Worm (Caenorhabditis elegans) whole organism, L3 larva: ENCODE measurements around the gene C01G6.3.

Experiments
- lin-39 ChIP-seq: fragments of 150-350 bp; optimal IDR thresholded peaks from 2 replicates; lab custom pipeline; 2018; ENCODE audit warnings: missing biosample characterization, missing genetic modification reagents, missing genetic modification characterization
- snpc-4 ChIP-seq: fragments of 150-350 bp; optimal IDR thresholded peaks from 2 replicates; lab custom pipeline; 2014; ENCODE audit warnings: missing biosample characterization, missing genetic modification characterization
- unc-62 ChIP-seq: fragments of 150-350 bp; sonication (generic microtip); optimal IDR thresholded peaks from 4 replicates; lab custom pipeline; 2014; ENCODE audit warnings: missing biosample characterization, missing genetic modification reagents, missing genetic modification characterization
- zag-1 ChIP-seq: fragments of 150-350 bp; optimal IDR thresholded peaks from 2 replicates; lab custom pipeline; 2014; ENCODE audit warnings: missing biosample characterization, missing genetic modification characterization
- ztf-11 ChIP-seq: fragments of 150-350 bp; optimal IDR thresholded peaks from 2 replicates; lab custom pipeline; 2014; ENCODE audit warnings: missing biosample characterization, missing genetic modification characterization

ce11 chrII:9260026-9260425 lies 9.7 kb upstream of the C01G6.3 start:
- TF ChIP-seq zag-1 (tag; lab: Kevin White, UChicago): no peak
- TF ChIP-seq unc-62: no peak
- no peak for TF ChIP-seq snpc-4 (tag; lab: Kevin White, UChicago)
- no peak for TF ChIP-seq ztf-11 (tag; lab: Kevin White, UChicago)
- no peak for TF ChIP-seq lin-39 (tag; lab: Kevin White, UChicago)
